Worm (Caenorhabditis elegans): ENCODE data around the gene C25G6.3.

Gene C25G6.3

DNA sequence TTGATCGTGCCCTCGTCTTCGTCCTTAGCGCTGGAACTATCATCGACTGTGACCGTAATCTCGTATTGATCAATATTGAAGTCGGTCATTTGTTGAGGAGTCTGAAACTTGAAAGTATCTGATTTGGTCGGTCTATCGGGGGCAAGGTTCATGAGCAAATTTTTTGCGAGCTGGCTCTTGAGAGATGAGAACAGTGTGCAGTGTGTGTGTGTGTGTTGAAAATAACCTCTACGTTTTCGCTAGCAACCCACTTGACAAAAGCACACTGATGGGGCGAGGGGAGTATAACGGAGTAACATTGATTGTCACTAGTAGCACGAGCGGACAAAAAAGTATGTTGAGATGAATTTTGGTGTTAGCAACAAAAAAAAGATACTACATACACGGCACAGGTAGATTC lies at the start of gene C25G6.3:
Gene C25G6.3, minus strand, starts transcription at position 101 of the 400 bp plus-strand sequence.
- no peak for TF ChIP-seq isw-1 (GFP tag; IDR thresholded peaks at IDR 0.05)
- TF ChIP-seq snpc-4 (tag; optimal IDR thresholded peaks at IDR 0.05) = no peak
- no peak for TF ChIP-seq aha-1 (tag; optimal IDR thresholded peaks at IDR 0.05)
- TF ChIP-seq pax-3 (tag; optimal IDR thresholded peaks at IDR 0.05) = no peak
- no peak for TF ChIP-seq nhr-19 (GFP tag; conservative IDR thresholded peaks at IDR 0.05)
- no peak for TF ChIP-seq pag-3 (tag; optimal IDR thresholded peaks at IDR 0.05; ENCODE audit: borderline replicate concordance, insufficient read depth)
- TF ChIP-seq lin-39 (tag; optimal IDR thresholded peaks at IDR 0.05) = no peak
- TF ChIP-seq elt-2 (tag; optimal IDR thresholded peaks at IDR 0.05) = no peak
- no peak for TF ChIP-seq jun-1 (tag; optimal IDR thresholded peaks at IDR 0.05)
- no peak for TF ChIP-seq F16B12.6 (tag; optimal IDR thresholded peaks at IDR 0.05)
- TF ChIP-seq fos-1 (tag; optimal IDR thresholded peaks at IDR 0.05) = no peak
- TF ChIP-seq mep-1 (tag; optimal IDR thresholded peaks at IDR 0.05) = no peak
- TF ChIP-seq dsc-1 (tag; optimal IDR thresholded peaks at IDR 0.05) = no peak
- no peak for TF ChIP-seq fkh-8 (tag; optimal IDR thresholded peaks at IDR 0.05)
- TF ChIP-seq sup-37 (GFP tag; optimal IDR thresholded peaks at IDR 0.05) = no peak
- no peak for TF ChIP-seq ceh-8 (GFP tag; optimal IDR thresholded peaks at IDR 0.05)
- no peak for TF ChIP-seq egl-13 (tag; optimal IDR thresholded peaks at IDR 0.05)
- TF ChIP-seq lin-14 (GFP tag; optimal IDR thresholded peaks at IDR 0.05) = no peak

DNA sequence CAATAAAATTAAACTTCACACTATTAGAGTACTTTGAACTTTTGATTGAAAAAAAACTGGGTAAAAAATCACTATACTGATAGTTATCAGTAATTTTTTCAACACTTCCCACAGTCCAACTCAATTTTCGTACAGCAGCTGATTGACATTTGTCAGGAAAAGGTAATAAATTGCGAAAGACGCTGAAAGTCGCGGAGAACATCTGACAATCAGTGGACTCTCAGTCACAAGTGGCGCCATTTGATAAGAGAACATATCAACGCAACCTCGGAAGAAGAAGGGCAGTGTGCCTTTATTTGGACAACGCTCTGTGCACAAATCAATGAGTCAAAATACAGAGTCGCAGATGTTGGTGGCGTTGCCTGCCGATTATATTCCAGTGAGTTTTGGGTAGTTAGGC lies 33.8 kb upstream of the C25G6.3 start, which contains the start of gene C52B11.5:
Gene C52B11.5, plus strand, starts transcription at position 250 of the 400 bp plus-strand sequence.
- no peak for TF ChIP-seq ceh-82 (tag; optimal IDR thresholded peaks at IDR 0.05)
- no peak for TF ChIP-seq fos-1 (tag; optimal IDR thresholded peaks at IDR 0.05)
- TF ChIP-seq elt-2 (tag; optimal IDR thresholded peaks at IDR 0.05) = peak; percentile 82
- TF ChIP-seq pqm-1 (tag; optimal IDR thresholded peaks at IDR 0.05) = peak; percentile 89
- no peak for TF ChIP-seq lin-15B (tag; optimal IDR thresholded peaks at IDR 0.05)
- TF ChIP-seq vab-15 (tag; optimal IDR thresholded peaks at IDR 0.05) = no peak
- no peak for TF ChIP-seq C34B4.2 (tag; optimal IDR thresholded peaks at IDR 0.05)
- no peak for TF ChIP-seq xbp-1 (tag; optimal IDR thresholded peaks at IDR 0.05)
- TF ChIP-seq nhr-11 (tag; optimal IDR thresholded peaks at IDR 0.05) = no peak
- no peak for TF ChIP-seq mab-9 (GFP tag; IDR thresholded peaks at IDR 0.05)
- TF ChIP-seq lin-35 (GFP tag; optimal IDR thresholded peaks at IDR 0.05) = peak in 1 of 2 experiments; percentile 27
- TF ChIP-seq egl-27 (tag; optimal IDR thresholded peaks at IDR 0.05) = no peak
- TF ChIP-seq skn-1 (tag; optimal IDR thresholded peaks at IDR 0.05) = no peak
- TF ChIP-seq fkh-4 (tag; optimal IDR thresholded peaks at IDR 0.05; ENCODE audit: borderline replicate concordance) = no peak
- no peak for TF ChIP-seq elt-3 (tag; optimal IDR thresholded peaks at IDR 0.05)
- TF ChIP-seq mdl-1 (tag; optimal IDR thresholded peaks at IDR 0.05) = no peak
- TF ChIP-seq nhr-19 (GFP tag; conservative IDR thresholded peaks at IDR 0.05) = no peak
- no peak for TF ChIP-seq grh-1 (GFP tag; IDR thresholded peaks at IDR 0.05)
- TF ChIP-seq nhr-237 (tag; optimal IDR thresholded peaks at IDR 0.05) = no peak
- TF ChIP-seq fkh-8 (tag; optimal IDR thresholded peaks at IDR 0.05) = no peak
- no peak for TF ChIP-seq alr-1 (tag; optimal IDR thresholded peaks at IDR 0.05; ENCODE audit: borderline replicate concordance)
- TF ChIP-seq nhr-71 (tag; optimal IDR thresholded peaks at IDR 0.05) = no peak
- no peak for TF ChIP-seq tbx-2 (tag; optimal IDR thresholded peaks at IDR 0.05)
- TF ChIP-seq snu-23 (GFP tag; optimal IDR thresholded peaks at IDR 0.05) = no peak
- no peak for TF ChIP-seq sox-4 (tag; optimal IDR thresholded peaks at IDR 0.05)
- TF ChIP-seq lin-14 (GFP tag; optimal IDR thresholded peaks at IDR 0.05) = peak; percentile 6
- no peak for TF ChIP-seq dpl-1 (GFP tag; optimal IDR thresholded peaks at IDR 0.05)
- no peak for TF ChIP-seq nhr-20 (tag; optimal IDR thresholded peaks at IDR 0.05)

All from whole organism, L1 larva.